Worm (Caenorhabditis elegans) whole organism, L3 larva: ENCODE data around the gene T01C3.2.

ENCODE experiments used
- R02D3.7 ChIP-seq: fragments of 150-350 bp; optimal IDR thresholded peaks from 2 replicates; lab custom pipeline; 2014; ENCODE audit warnings: missing biosample characterization, missing genetic modification characterization
- ZK546.5 ChIP-seq: sonication (generic microtip); optimal IDR thresholded peaks from 2 replicates; lab custom pipeline; 2017; ENCODE audit warnings: missing biosample characterization, missing genetic modification characterization
- ceh-16 ChIP-seq: sonication (generic microtip); optimal IDR thresholded peaks from 2 replicates; lab custom pipeline; 2017; ENCODE audit warnings: missing biosample characterization, missing genetic modification characterization
- ceh-28 ChIP-seq: fragments of 150-350 bp; optimal IDR thresholded peaks from 2 replicates; lab custom pipeline; 2014; ENCODE audit warnings: missing biosample characterization, missing genetic modification reagents, missing genetic modification characterization
- ceh-9 ChIP-seq: sonication (generic microtip); optimal IDR thresholded peaks from 2 replicates; lab custom pipeline; 2018; ENCODE audit warnings: missing biosample characterization, missing genetic modification characterization
- daf-12 ChIP-seq: fragments of 150-350 bp; optimal IDR thresholded peaks from 2 replicates; lab custom pipeline; 2014; ENCODE audit warnings: missing biosample characterization, missing genetic modification reagents, missing genetic modification characterization
- egl-27 ChIP-seq: sonication (generic microtip); optimal IDR thresholded peaks from 4 replicates; lab custom pipeline; 2017; ENCODE audit warnings: missing biosample characterization, missing genetic modification reagents, missing genetic modification characterization
- egl-5 ChIP-seq: fragments of 150-350 bp; optimal IDR thresholded peaks from 2 replicates; lab custom pipeline; 2017; ENCODE audit warnings: missing biosample characterization, missing genetic modification reagents, missing genetic modification characterization, inconsistent platforms
- elt-2 ChIP-seq: sonication (generic microtip); optimal IDR thresholded peaks from 2 replicates; lab custom pipeline; 2016; ENCODE audit warnings: missing genetic modification reagents, mild to moderate bottlenecking, missing genetic modification characterization, missing compliant biosample characterization
- fkh-10 ChIP-seq: sonication (generic microtip); optimal IDR thresholded peaks from 2 replicates; lab custom pipeline; 2017; ENCODE audit warnings: missing biosample characterization, missing genetic modification reagents, missing genetic modification characterization
- fos-1 ChIP-seq: fragments of 150-350 bp; optimal IDR thresholded peaks from 2 replicates; lab custom pipeline; 2014; ENCODE audit warnings: missing biosample characterization, missing genetic modification characterization
- hmg-11 ChIP-seq: sonication (generic microtip); optimal IDR thresholded peaks from 2 replicates; lab custom pipeline; 2016; ENCODE audit warnings: missing genetic modification characterization, missing compliant biosample characterization
- jun-1 ChIP-seq: fragments of 150-350 bp; optimal IDR thresholded peaks from 2 replicates; lab custom pipeline; 2014; ENCODE audit warnings: missing biosample characterization, missing genetic modification reagents, missing genetic modification characterization
- lin-15B ChIP-seq: fragments of 150-350 bp; optimal IDR thresholded peaks from 2 replicates; lab custom pipeline; 2014; ENCODE audit warnings: missing biosample characterization, missing genetic modification characterization
- lsy-12 ChIP-seq: sonication (generic microtip); optimal IDR thresholded peaks from 2 replicates; lab custom pipeline; 2016; ENCODE audit warnings: mild to moderate bottlenecking, missing genetic modification characterization, missing compliant biosample characterization
- mml-1 ChIP-seq: fragments of 150-350 bp; sonication (generic microtip); optimal IDR thresholded peaks from 3 replicates; lab custom pipeline; 2014; ENCODE audit warnings: missing biosample characterization, missing genetic modification characterization
- nfya-1 ChIP-seq: sonication (generic microtip); optimal IDR thresholded peaks from 2 replicates; lab custom pipeline; 2017; ENCODE audit warnings: missing genetic modification characterization, mild to moderate bottlenecking, missing compliant biosample characterization, antibody characterized with exemption, moderate library complexity; ENCODE audit not compliant: insufficient read depth
- nhr-11 ChIP-seq: fragments of 150-350 bp; optimal IDR thresholded peaks from 2 replicates; lab custom pipeline; 2014; ENCODE audit warnings: missing biosample characterization, missing genetic modification characterization
- nhr-12 ChIP-seq: fragments of 150-350 bp; optimal IDR thresholded peaks from 2 replicates; lab custom pipeline; 2014; ENCODE audit warnings: missing biosample characterization, missing genetic modification characterization
- nhr-23 ChIP-seq: fragments of 150-350 bp; optimal IDR thresholded peaks from 2 replicates; lab custom pipeline; 2014; ENCODE audit warnings: missing biosample characterization, missing genetic modification reagents, missing genetic modification characterization
- nhr-43 ChIP-seq: sonication (generic microtip); optimal IDR thresholded peaks from 2 replicates; lab custom pipeline; 2016; ENCODE audit warnings: mild to moderate bottlenecking, missing genetic modification characterization, missing compliant biosample characterization; ENCODE audit not compliant: poor library complexity, severe bottlenecking
- nhr-67 ChIP-seq: fragments of 150-350 bp; optimal IDR thresholded peaks from 2 replicates; lab custom pipeline; 2014; ENCODE audit warnings: missing biosample characterization, missing genetic modification characterization
- nhr-76 ChIP-seq: fragments of 150-350 bp; sonication (generic microtip); optimal IDR thresholded peaks from 5 replicates; lab custom pipeline; 2014; ENCODE audit warnings: missing biosample characterization, missing genetic modification characterization
- pha-4 ChIP-seq: fragments of 150-350 bp; optimal IDR thresholded peaks from 2 replicates; lab custom pipeline; 2014; ENCODE audit warnings: missing biosample characterization, missing genetic modification reagents, missing genetic modification characterization
- pqm-1 ChIP-seq: fragments of 150-350 bp; optimal IDR thresholded peaks from 2 replicates; lab custom pipeline; 2017; ENCODE audit warnings: missing biosample characterization, missing genetic modification characterization, inconsistent platforms
- sea-2 ChIP-seq: fragments of 150-350 bp; sonication (generic microtip); optimal IDR thresholded peaks from 4 replicates; lab custom pipeline; 2014; ENCODE audit warnings: missing biosample characterization, missing genetic modification reagents, missing genetic modification characterization
- snpc-4 ChIP-seq: fragments of 150-350 bp; optimal IDR thresholded peaks from 2 replicates; lab custom pipeline; 2014; ENCODE audit warnings: missing biosample characterization, missing genetic modification characterization
- tbx-2 ChIP-seq: sonication (generic microtip); optimal IDR thresholded peaks from 2 replicates; lab custom pipeline; 2016; ENCODE audit warnings: mild to moderate bottlenecking, missing genetic modification characterization, missing compliant biosample characterization
- unc-62 ChIP-seq: fragments of 150-350 bp; sonication (generic microtip); optimal IDR thresholded peaks from 4 replicates; lab custom pipeline; 2014; ENCODE audit warnings: missing biosample characterization, missing genetic modification reagents, missing genetic modification characterization
- zag-1 ChIP-seq: fragments of 150-350 bp; optimal IDR thresholded peaks from 2 replicates; lab custom pipeline; 2014; ENCODE audit warnings: missing biosample characterization, missing genetic modification characterization
- ztf-11 ChIP-seq: fragments of 150-350 bp; optimal IDR thresholded peaks from 2 replicates; lab custom pipeline; 2014; ENCODE audit warnings: missing biosample characterization, missing genetic modification characterization
- ztf-4 ChIP-seq: fragments of 150-350 bp; optimal IDR thresholded peaks from 2 replicates; lab custom pipeline; 2014; ENCODE audit warnings: missing biosample characterization, missing genetic modification characterization

T01C3.2 gene

DNA sequence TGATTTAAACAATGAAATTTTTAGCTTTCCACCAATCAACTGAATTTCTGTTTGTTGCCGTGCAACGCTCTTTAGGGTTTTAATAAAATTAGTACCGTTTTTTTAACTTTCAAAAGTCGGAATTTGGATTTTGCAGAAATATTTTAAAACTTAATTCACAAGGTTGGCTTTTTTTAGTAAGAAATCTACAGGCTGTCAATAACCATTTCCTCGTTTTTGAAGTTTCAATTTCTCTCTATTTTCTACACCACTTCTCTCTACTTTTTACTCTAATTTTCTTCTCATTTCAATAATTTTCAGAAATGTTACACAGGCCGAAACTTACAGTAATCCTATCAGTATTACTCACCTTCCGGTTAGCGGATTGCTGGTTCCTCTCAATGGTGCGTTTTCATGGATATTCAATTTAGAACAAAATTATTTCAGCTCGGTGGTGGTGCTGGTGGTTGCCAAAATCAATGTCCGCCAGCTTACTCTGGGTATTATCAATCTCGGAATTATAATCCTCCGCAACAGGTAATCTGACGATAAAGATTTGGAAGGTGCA lies 12.7 kb upstream of the T01C3.2 start, which contains the start of the genes grd-12 and F02D8.1:
TSS of gene grd-12 (plus strand) at position 301 of the 547 bp plus-strand sequence.
TSS of gene F02D8.1 (minus strand) at position 497 of the 547 bp plus-strand sequence.
- TF ChIP-seq ceh-28 (tag; lab: Kevin White, UChicago) = no peak

DNA sequence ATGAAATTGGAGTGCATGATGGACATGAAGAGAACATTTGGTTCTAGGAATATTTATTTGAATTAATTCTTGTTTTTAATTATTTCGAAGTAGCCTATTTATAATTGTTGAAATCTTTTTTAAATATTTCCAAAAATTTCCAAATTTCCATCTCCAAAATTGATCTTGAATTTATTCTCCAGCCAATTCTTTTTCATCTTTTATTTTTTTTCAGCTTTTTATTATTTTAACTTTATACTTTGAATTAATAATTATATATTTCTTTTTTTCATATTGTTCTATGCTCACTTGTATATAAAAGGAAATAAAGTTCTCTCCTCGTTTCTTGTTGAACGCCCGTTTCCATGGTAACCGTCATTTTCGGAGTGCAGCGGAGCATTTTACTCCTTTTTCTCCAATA lies 11.0 kb upstream of the T01C3.2 start, which contains the start of gene xbx-1:
TSS of gene xbx-1 (plus strand) at position 301 of the 400 bp plus-strand sequence.
- TF ChIP-seq fkh-10 (GFP tag; lab: Kevin White, UChicago) = no peak
- no peak for TF ChIP-seq fos-1 (tag; lab: Kevin White, UChicago)
- no peak for TF ChIP-seq nhr-12 (tag; lab: Kevin White, UChicago)
- TF ChIP-seq nhr-23 (tag; lab: Kevin White, UChicago) = no peak
- TF ChIP-seq ceh-16 (tag; lab: Kevin White, UChicago) = no peak
- no peak for TF ChIP-seq zag-1 (tag; lab: Kevin White, UChicago)
- TF ChIP-seq ZK546.5 (tag; lab: Kevin White, UChicago) = no peak
- TF ChIP-seq sea-2 = no peak
- TF ChIP-seq R02D3.7 (tag; lab: Kevin White, UChicago) = no peak
- TF ChIP-seq nfya-1 (tag; lab: Kevin White, UChicago) = no peak
- no peak for TF ChIP-seq tbx-2 (tag; lab: Kevin White, UChicago)
- TF ChIP-seq, all 47 proteins: peak for 0

DNA sequence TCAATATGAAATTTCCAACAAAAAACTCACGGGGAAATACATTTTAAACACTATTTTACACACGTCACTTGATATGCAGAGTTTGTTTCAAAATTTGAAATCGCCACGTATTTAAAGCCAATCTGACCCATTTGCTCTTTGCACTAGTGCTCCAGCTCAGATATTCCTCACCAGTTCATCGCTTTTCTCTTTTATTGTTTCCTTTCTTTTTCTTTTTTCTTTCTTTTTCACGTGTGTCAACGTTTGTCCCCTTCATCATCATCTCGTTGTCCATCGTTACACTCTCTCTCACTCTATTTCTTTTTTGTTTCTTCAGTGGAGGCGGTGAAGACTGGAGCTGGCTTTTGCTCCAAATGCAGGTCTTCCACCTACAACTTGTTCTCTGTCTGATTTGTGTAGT lies 6.4 kb upstream of the T01C3.2 start, which contains the start of gene F02D8.4:
TSS of gene F02D8.4 (plus strand) at position 301 of the 400 bp plus-strand sequence.
- no peak for TF ChIP-seq lin-15B (tag; lab: Kevin White, UChicago)
- no peak for TF ChIP-seq elt-2 (tag; lab: Kevin White, UChicago)
- TF ChIP-seq nhr-11 (tag; lab: Kevin White, UChicago) = no peak
- TF ChIP-seq egl-5 (tag; lab: Kevin White, UChicago) = no peak
- no peak for TF ChIP-seq nhr-67
- no peak for TF ChIP-seq pqm-1
- no peak for TF ChIP-seq ceh-9
- no peak for TF ChIP-seq R02D3.7 (tag; lab: Kevin White, UChicago)
- no peak for TF ChIP-seq nfya-1 (tag; lab: Kevin White, UChicago)
- no peak for TF ChIP-seq nhr-43 (tag; lab: Kevin White, UChicago)
- no peak for TF ChIP-seq egl-27
- TF ChIP-seq fkh-10 (GFP tag; lab: Kevin White, UChicago) = no peak
- no peak for TF ChIP-seq ZK546.5 (tag; lab: Kevin White, UChicago)
- no peak for TF ChIP-seq ztf-4
- no peak for TF ChIP-seq jun-1 (tag; lab: Kevin White, UChicago)
- no peak for TF ChIP-seq unc-62 (GFP tag; lab: Kevin White, UChicago)
- no peak for TF ChIP-seq snpc-4 (tag; lab: Kevin White, UChicago)
- TF ChIP-seq, all 47 proteins: peak for 0

DNA sequence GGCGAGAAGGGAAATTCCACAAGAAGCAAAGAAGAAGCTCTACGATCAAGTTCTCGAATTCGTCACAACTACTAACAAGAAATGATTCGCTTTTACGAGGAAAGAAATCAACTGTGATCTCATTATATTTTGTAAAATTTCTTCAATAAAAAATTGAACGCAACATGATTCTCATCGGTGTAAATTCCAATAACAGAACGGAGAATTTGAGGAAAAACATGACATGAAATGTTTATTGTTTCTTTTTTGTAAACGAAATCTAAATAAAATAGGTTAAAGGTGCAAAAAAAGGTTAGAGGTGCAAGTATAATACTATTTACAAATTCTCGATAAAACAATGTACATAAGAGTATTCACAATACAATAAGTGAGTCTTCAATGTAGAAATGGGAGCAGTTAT lies 521 bp downstream of the T01C3.2 start:
- TF ChIP-seq ceh-16 (tag; lab: Kevin White, UChicago) (no peak), daf-12 (tag; lab: Kevin White, UChicago) (no peak), hmg-11 (tag; lab: Kevin White, UChicago) (no peak), ceh-28 (tag; lab: Kevin White, UChicago) (no peak)

DNA sequence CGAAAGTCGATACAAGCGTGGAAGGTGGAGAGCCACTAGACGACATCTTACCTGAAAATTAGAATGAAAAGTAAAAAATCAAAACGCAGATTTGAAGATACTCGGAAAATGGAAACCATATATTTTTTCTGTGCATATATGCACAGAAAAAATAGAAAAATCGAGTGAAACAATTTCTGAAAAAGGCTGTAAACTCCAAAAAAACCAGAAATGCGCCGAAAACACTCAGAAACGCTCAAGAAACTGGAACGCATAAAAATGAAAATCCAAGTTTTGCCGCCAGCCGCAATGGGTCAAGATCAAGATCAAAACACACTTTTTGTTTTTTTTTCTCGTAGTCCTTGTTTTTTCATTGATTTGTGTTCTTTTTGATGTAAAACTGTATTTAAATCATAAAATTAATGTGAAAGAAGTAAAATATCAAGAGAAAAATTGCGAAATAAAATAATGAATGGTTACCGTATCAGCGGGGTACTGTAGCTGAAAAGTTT lies 1.7 kb downstream of the T01C3.2 start, which contains the start of gene T01C3.3:
TSS of gene T01C3.3 (minus strand) at position 51 of the 491 bp plus-strand sequence.
- TF ChIP-seq ztf-11 (no peak), nhr-76 (tag; lab: Kevin White, UChicago) (no peak), pha-4 (tag; lab: Kevin White, UChicago) (no peak), ceh-28 (tag; lab: Kevin White, UChicago) (no peak), lsy-12 (tag; lab: Kevin White, UChicago) (no peak)

DNA sequence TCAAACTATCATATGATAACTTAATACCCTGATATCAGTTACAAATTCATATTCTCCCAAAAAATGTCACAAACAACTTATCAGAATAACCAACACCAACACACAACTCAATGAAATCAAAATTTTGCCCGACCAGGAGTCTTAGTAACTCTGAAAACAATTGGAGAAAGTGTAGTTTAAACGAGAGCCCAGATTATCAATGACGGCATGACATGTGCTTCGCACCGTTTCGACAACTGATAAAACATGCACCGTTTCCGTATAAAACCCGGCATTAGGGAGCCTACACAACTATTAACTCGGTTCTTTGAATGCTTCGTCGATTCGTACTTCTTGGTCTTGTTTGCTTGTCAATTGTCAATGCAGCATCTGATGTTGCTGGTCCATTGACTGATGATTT lies 2.7 kb downstream of the T01C3.2 start, which contains the start of gene fil-1:
TSS of gene fil-1 (plus strand) at position 219 of the 400 bp plus-strand sequence.
- peak; percentile 74 for TF ChIP-seq elt-2 (tag; lab: Kevin White, UChicago)
- TF ChIP-seq mml-1 = no peak
- no peak for TF ChIP-seq egl-5 (tag; lab: Kevin White, UChicago)
- no peak for TF ChIP-seq pqm-1
- no peak for TF ChIP-seq tbx-2 (tag; lab: Kevin White, UChicago)
- peak; percentile 19 for TF ChIP-seq pha-4 (tag; lab: Kevin White, UChicago)
- no peak for TF ChIP-seq snpc-4 (tag; lab: Kevin White, UChicago)
- TF ChIP-seq jun-1 (tag; lab: Kevin White, UChicago) = no peak
- no peak for TF ChIP-seq nhr-12 (tag; lab: Kevin White, UChicago)
